Worm (Caenorhabditis elegans): ENCODE results near the gene E02C12.9.

E02C12.9 gene

DNA sequence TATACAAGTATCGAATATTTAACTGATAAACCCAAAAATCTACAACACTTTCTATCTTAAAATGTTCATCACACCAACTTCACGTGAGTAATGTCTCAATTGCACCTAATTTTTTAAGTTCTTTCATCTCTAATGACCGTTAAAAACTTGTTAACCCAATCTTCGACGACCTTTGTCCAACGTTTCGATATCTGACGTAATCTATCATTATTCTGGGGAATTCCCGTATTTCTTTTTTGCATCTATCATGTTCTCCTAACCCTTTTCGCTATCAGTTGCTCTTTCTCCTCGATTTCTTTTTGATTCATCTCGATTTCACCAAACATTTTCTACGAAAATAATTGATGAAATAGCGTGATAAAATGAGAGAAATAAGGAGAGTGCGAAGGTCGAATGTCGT lies 47.6 kb downstream of the E02C12.9 start (continued):
- no peak for TF ChIP-seq nhr-76 (tag; optimal IDR thresholded peaks at IDR 0.05)
- TF ChIP-seq egl-27 (tag; optimal IDR thresholded peaks at IDR 0.05): no peak
- TF ChIP-seq mep-1 (tag; optimal IDR thresholded peaks at IDR 0.05): peak; percentile 6
- no peak for TF ChIP-seq arid-1 (GFP tag; conservative IDR thresholded peaks at IDR 0.05)
- no peak for TF ChIP-seq jun-1 (tag; optimal IDR thresholded peaks at IDR 0.05)
- TF ChIP-seq zfp-2 (tag; optimal IDR thresholded peaks at IDR 0.05): no peak
- no peak for TF ChIP-seq unc-39 (tag; optimal IDR thresholded peaks at IDR 0.05)
- TF ChIP-seq unc-130 (GFP tag; optimal IDR thresholded peaks at IDR 0.05): no peak
- TF ChIP-seq nhr-25 (tag; optimal IDR thresholded peaks at IDR 0.05; ENCODE audit: borderline replicate concordance, insufficient read depth): no peak
- TF ChIP-seq php-3 (GFP tag; IDR thresholded peaks at IDR 0.05): no peak
- no peak for TF ChIP-seq T20F7.1 (GFP tag; optimal IDR thresholded peaks at IDR 0.05)
- TF ChIP-seq ctbp-1 (GFP tag; IDR thresholded peaks at IDR 0.05): no peak
- peak; percentile 25 for TF ChIP-seq hlh-30 (tag; optimal IDR thresholded peaks at IDR 0.05; ENCODE audit: insufficient read depth)
- TF ChIP-seq ama-1 (optimal IDR thresholded peaks at IDR 0.05): no peak
- TF ChIP-seq nhr-42 (GFP tag; IDR thresholded peaks at IDR 0.05): no peak
- TF ChIP-seq unc-62 (GFP tag; optimal IDR thresholded peaks at IDR 0.05 in 1 of 2): peak in 1 of 2 experiments; percentile 90
- TF ChIP-seq unc-62 (tag; optimal IDR thresholded peaks at IDR 0.05): no peak
- TF ChIP-seq madf-5 (GFP tag; IDR thresholded peaks at IDR 0.05): no peak
- no peak for TF ChIP-seq snpc-1.2 (GFP tag; IDR thresholded peaks at IDR 0.05)
- no peak for TF ChIP-seq mdt-29 (GFP tag; IDR thresholded peaks at IDR 0.05)
- TF ChIP-seq Y75B8A.6 (GFP tag; IDR thresholded peaks at IDR 0.05): no peak
- no peak for TF ChIP-seq R02D3.7 (tag; optimal IDR thresholded peaks at IDR 0.05)
- no peak for TF ChIP-seq attf-4 (tag; optimal IDR thresholded peaks at IDR 0.05)
- peak; percentile 13 for TF ChIP-seq dve-1 (tag; optimal IDR thresholded peaks at IDR 0.05; ENCODE audit: insufficient read depth)
- TF ChIP-seq set-16 (GFP tag; IDR thresholded peaks at IDR 0.05): no peak
- no peak for TF ChIP-seq rbr-2 (tag; optimal IDR thresholded peaks at IDR 0.05)
- TF ChIP-seq F44E2.7 (GFP tag; IDR thresholded peaks at IDR 0.05): no peak
- no peak for TF ChIP-seq zip-2 (tag; optimal IDR thresholded peaks at IDR 0.05)

DNA sequence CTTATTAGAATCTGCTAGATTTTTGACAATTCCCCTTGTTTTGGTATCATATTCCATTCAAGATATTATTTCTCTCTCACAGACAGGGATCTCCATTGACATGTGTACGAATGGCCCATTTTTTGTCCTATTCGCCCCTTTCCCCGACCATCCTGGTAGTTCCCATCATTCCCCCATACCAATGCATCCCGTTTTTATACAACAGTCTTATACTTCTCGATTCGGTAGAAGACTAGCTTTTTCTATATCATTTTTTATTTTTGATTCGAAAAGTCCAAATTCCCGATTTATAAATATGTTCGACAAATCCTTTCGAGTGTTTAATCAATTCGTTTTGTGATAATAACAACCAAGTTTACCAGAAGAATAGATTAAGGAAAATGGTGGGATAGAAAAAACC lies 48.4 kb downstream of the E02C12.9 start:
- no peak for TF ChIP-seq mdl-1 (tag; optimal IDR thresholded peaks at IDR 0.05)
- peak; percentile 56 for TF ChIP-seq nhr-77 (tag; optimal IDR thresholded peaks at IDR 0.05)
- peak; percentile 34 for TF ChIP-seq ama-1 (optimal IDR thresholded peaks at IDR 0.05)

DNA sequence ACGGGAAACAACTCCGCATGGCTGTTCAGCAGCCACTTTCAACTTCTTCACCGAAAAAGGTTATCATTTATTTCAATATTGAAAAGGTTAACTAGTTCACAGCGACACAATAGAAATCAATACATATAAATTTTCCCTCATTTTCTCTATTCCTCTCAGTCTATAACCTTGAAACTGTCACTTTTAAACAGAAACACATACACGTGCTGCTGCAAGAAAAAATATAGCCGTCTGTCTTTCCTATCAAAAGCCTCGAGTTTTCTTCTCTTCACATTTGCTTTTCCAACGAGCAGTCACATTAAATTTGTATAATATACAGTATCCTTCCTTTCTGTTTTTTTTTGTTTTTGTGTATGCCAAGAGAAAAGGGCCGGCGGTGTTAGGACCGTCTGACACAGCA lies 51.1 kb downstream of the E02C12.9 start:
- TF ChIP-seq aha-1 (tag): peak; percentile 53
- peak; percentile 4 to 42 for TF ChIP-seq mdl-1 (tag; optimal IDR thresholded peaks at IDR 0.05)
- no peak for TF ChIP-seq rbr-2 (tag; optimal IDR thresholded peaks at IDR 0.05)
- TF ChIP-seq dve-1 (tag; optimal IDR thresholded peaks at IDR 0.05; ENCODE audit: insufficient read depth): peak; percentile 6
- TF ChIP-seq mxl-3 (GFP tag; optimal IDR thresholded peaks at IDR 0.05): peak; percentile 56
- peak; percentile 56 for TF ChIP-seq hlh-30 (tag; optimal IDR thresholded peaks at IDR 0.05; ENCODE audit: insufficient read depth)
- no peak for TF ChIP-seq Y48G9A.11 (GFP tag; IDR thresholded peaks at IDR 0.05)
- no peak for TF ChIP-seq nhr-48 (tag; optimal IDR thresholded peaks at IDR 0.05)
- no peak for TF ChIP-seq saeg-2 (GFP tag; IDR thresholded peaks at IDR 0.05)

Measured in whole organism, L4 larva.